Fruit fly (Drosophila melanogaster): ENCODE measurements around the gene hng3.

DNA sequence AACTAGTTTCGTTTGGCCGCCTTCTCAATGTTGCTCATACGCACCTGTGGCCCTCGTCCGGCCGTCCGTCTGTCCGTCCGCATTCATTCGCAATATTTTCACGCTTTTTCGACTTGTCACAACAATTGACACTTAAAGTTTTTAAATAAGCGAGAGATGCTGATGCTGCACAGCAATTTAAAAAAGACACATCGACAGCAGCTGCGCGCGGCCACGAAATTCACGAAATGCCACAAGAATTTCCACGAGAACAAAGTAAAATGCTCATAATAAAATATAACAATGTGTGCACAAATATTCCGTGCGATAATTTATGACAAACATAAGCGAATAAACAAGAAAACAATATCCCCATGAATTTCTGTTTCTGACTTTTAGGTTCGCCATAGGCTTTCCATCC, 31.5 kb upstream of the hng3 start:
- TF ChIP-seq CG9705 (GFP tag; optimal IDR thresholded peaks at IDR 0.05) (no peak), h (GFP tag; optimal IDR thresholded peaks at IDR 0.05) (no peak), woc (GFP tag; optimal IDR thresholded peaks at IDR 0.05) (no peak), Abd-B (GFP tag; optimal IDR thresholded peaks at IDR 0.05) (no peak), Dfd (GFP tag; optimal IDR thresholded peaks at IDR 0.05) (no peak), N (GFP tag; optimal IDR thresholded peaks at IDR 0.05) (no peak), tai (GFP tag; optimal IDR thresholded peaks at IDR 0.05) (no peak), usp (GFP tag; optimal IDR thresholded peaks at IDR 0.05) (no peak), rgr (GFP tag; optimal IDR thresholded peaks at IDR 0.05) (no peak), lola (GFP tag; optimal IDR thresholded peaks at IDR 0.05) (no peak), sage (GFP tag; optimal IDR thresholded peaks at IDR 0.05) (no peak), br (GFP tag; optimal IDR thresholded peaks at IDR 0.05) (no peak), Myc (optimal IDR thresholded peaks at IDR 0.05) (no peak)
